Fruit fly (Drosophila melanogaster) whole organism, prepupa: ENCODE measurements around the gene CG33128.

Experiments
- Blimp-1 ChIP-seq: fragments of 200-800 bp; sonication (Bioruptor generic); optimal IDR thresholded peaks from 3 replicates; lab custom pipeline; 2017; ENCODE audit warnings: missing biosample characterization, missing genetic modification characterization, mild to moderate bottlenecking, moderate library complexity, missing genetic modification reagents
- CG10631 ChIP-seq: fragments of 200-800 bp; sonication (Bioruptor generic); optimal IDR thresholded peaks from 2 replicates; lab custom pipeline; 2016; ENCODE audit warnings: missing biosample characterization, missing genetic modification characterization
- CG11902 ChIP-seq: fragments of 200-800 bp; sonication (Bioruptor generic); optimal IDR thresholded peaks from 3 replicates; lab custom pipeline; 2016; ENCODE audit warnings: missing biosample characterization, missing genetic modification characterization
- CG15336 ChIP-seq: fragments of 200-800 bp; sonication (Bioruptor generic); IDR thresholded peaks from 2 replicates; pipeline ENCODE4 v1.3.6; 2022; ENCODE audit warnings: missing biosample characterization, missing genetic modification characterization
- CG1621 ChIP-seq: fragments of 200-800 bp; sonication (Bioruptor generic); optimal IDR thresholded peaks from 3 replicates; lab custom pipeline; 2018; ENCODE audit warnings: missing biosample characterization, mild to moderate bottlenecking, missing genetic modification characterization
- CG16779 ChIP-seq: fragments of 200-800 bp; sonication (Bioruptor generic); optimal IDR thresholded peaks from 3 replicates; lab custom pipeline; 2017; ENCODE audit warnings: missing biosample characterization, mild to moderate bottlenecking, missing genetic modification characterization
- CG31627 ChIP-seq: fragments of 200-800 bp; sonication (Bioruptor generic); optimal IDR thresholded peaks from 3 replicates; lab custom pipeline; 2016; ENCODE audit warnings: missing biosample characterization, missing genetic modification characterization
- CG32006 ChIP-seq: fragments of 200-800 bp; sonication (Bioruptor generic); optimal IDR thresholded peaks from 3 replicates; lab custom pipeline; 2017; ENCODE audit warnings: missing biosample characterization, mild to moderate bottlenecking, missing genetic modification characterization
- CG34406 ChIP-seq: fragments of 200-800 bp; sonication (Bioruptor generic); optimal IDR thresholded peaks from 3 replicates; lab custom pipeline; 2016; ENCODE audit warnings: missing biosample characterization, missing genetic modification characterization
- CG3919 ChIP-seq: fragments of 200-800 bp; sonication (Bioruptor generic); optimal IDR thresholded peaks from 3 replicates; lab custom pipeline; 2016; ENCODE audit warnings: missing biosample characterization, missing genetic modification characterization
- CG4318 ChIP-seq: fragments of 200-800 bp; sonication (Bioruptor generic); optimal IDR thresholded peaks from 3 replicates; lab custom pipeline; 2017; ENCODE audit warnings: missing biosample characterization, mild to moderate bottlenecking, missing genetic modification characterization
- CG6163 ChIP-seq: fragments of 200-800 bp; sonication (Bioruptor generic); IDR thresholded peaks from 3 replicates; pipeline ENCODE4 v1.3.6; 2022; ENCODE audit warnings: missing biosample characterization, missing genetic modification characterization
- CG6276 ChIP-seq: fragments of 200-800 bp; sonication (Bioruptor generic); optimal IDR thresholded peaks from 2 replicates; lab custom pipeline; 2017; ENCODE audit warnings: missing biosample characterization, mild to moderate bottlenecking, missing genetic modification characterization
- CG6792 ChIP-seq: fragments of 200-800 bp; sonication (Bioruptor generic); optimal IDR thresholded peaks from 3 replicates; lab custom pipeline; 2016; ENCODE audit warnings: missing biosample characterization, missing genetic modification characterization
- CG6808 ChIP-seq: fragments of 200-800 bp; sonication (Bioruptor generic); optimal IDR thresholded peaks from 3 replicates; lab custom pipeline; 2017; ENCODE audit warnings: missing biosample characterization, missing genetic modification characterization, mild to moderate bottlenecking, moderate library complexity, missing genetic modification reagents
- CG6854 ChIP-seq: fragments of 200-800 bp; sonication (Bioruptor generic); optimal IDR thresholded peaks from 2 replicates; lab custom pipeline; 2017; ENCODE audit warnings: missing biosample characterization, mild to moderate bottlenecking, missing genetic modification characterization
- CG7368 ChIP-seq: fragments of 200-800 bp; sonication (Bioruptor generic); optimal IDR thresholded peaks from 3 replicates; lab custom pipeline; 2016; ENCODE audit warnings: missing biosample characterization, missing genetic modification characterization
- CG8119 ChIP-seq: fragments of 200-800 bp; sonication (Bioruptor generic); IDR thresholded peaks from 3 replicates; pipeline ENCODE4 v1.3.6; 2022; ENCODE audit warnings: missing biosample characterization, missing genetic modification characterization
- CG8319 ChIP-seq: fragments of 200-800 bp; sonication (Bioruptor generic); optimal IDR thresholded peaks from 3 replicates; lab custom pipeline; 2016; ENCODE audit warnings: missing biosample characterization, missing genetic modification characterization
- CG8632 ChIP-seq: fragments of 200-800 bp; sonication (Bioruptor generic); optimal IDR thresholded peaks from 3 replicates; lab custom pipeline; 2016; ENCODE audit warnings: missing biosample characterization, missing genetic modification characterization
- Eip75B ChIP-seq: fragments of 200-800 bp; sonication (Bioruptor generic); optimal IDR thresholded peaks from 3 replicates; lab custom pipeline; 2016; ENCODE audit warnings: missing biosample characterization, missing genetic modification characterization
- Eip78C ChIP-seq: fragments of 200-800 bp; sonication (Bioruptor generic); peaks from one replicate; lab custom pipeline; 2016; ENCODE audit warnings: missing biosample characterization, missing genetic modification characterization
- Eip93F ChIP-seq: fragments of 200-800 bp; sonication (Bioruptor generic); optimal IDR thresholded peaks from 2 replicates; lab custom pipeline; 2016; ENCODE audit warnings: missing biosample characterization, mild to moderate bottlenecking, missing genetic modification characterization
- Ets21C ChIP-seq: fragments of 200-800 bp; sonication (Bioruptor generic); optimal IDR thresholded peaks from 3 replicates; lab custom pipeline; 2016; ENCODE audit warnings: missing biosample characterization, missing genetic modification characterization
- Ets96B ChIP-seq: fragments of 200-800 bp; optimal IDR thresholded peaks from 2 replicates; lab custom pipeline; 2019; ENCODE audit warnings: missing biosample characterization, mild to moderate bottlenecking, missing genetic modification characterization, moderate library complexity
- Hr38 ChIP-seq: sonication (Bioruptor generic); optimal IDR thresholded peaks from 2 replicates; lab custom pipeline; 2016; ENCODE audit warnings: missing biosample characterization, missing genetic modification characterization
- Hr39 ChIP-seq: fragments of 200-800 bp; sonication (Bioruptor generic); optimal IDR thresholded peaks from 2 replicates; lab custom pipeline; 2016; ENCODE audit warnings: missing biosample characterization, missing genetic modification characterization
- Lpt ChIP-seq: fragments of 200-800 bp; sonication (Bioruptor generic); optimal IDR thresholded peaks from 3 replicates; lab custom pipeline; 2016; ENCODE audit warnings: missing biosample characterization, missing genetic modification characterization
- Met ChIP-seq: fragments of 200-800 bp; sonication (Bioruptor generic); optimal IDR thresholded peaks from 3 replicates; lab custom pipeline; 2016; ENCODE audit warnings: missing biosample characterization, missing genetic modification characterization
- OdsH ChIP-seq: fragments of 200-800 bp; sonication (Bioruptor generic); optimal IDR thresholded peaks from 3 replicates; lab custom pipeline; 2016; ENCODE audit warnings: missing biosample characterization, missing genetic modification characterization
- Smox ChIP-seq: fragments of 200-800 bp; sonication (Bioruptor generic); optimal IDR thresholded peaks from 3 replicates; lab custom pipeline; 2016; ENCODE audit warnings: missing biosample characterization, missing genetic modification characterization
- Sox102F ChIP-seq: fragments of 200-800 bp; sonication (Bioruptor generic); optimal IDR thresholded peaks from 2 replicates; lab custom pipeline; 2016; ENCODE audit warnings: missing biosample characterization, mild to moderate bottlenecking, missing genetic modification characterization
- Sox14 ChIP-seq: fragments of 200-800 bp; sonication (Bioruptor generic); optimal IDR thresholded peaks from 3 replicates; lab custom pipeline; 2016; ENCODE audit warnings: missing biosample characterization, missing genetic modification characterization
- Sox15 ChIP-seq: fragments of 200-800 bp; sonication (Bioruptor generic); optimal IDR thresholded peaks from 3 replicates; lab custom pipeline; 2016; ENCODE audit warnings: missing biosample characterization, missing genetic modification characterization
- achi ChIP-seq: fragments of 200-800 bp; sonication (Bioruptor generic); optimal IDR thresholded peaks from 3 replicates; lab custom pipeline; 2016; ENCODE audit warnings: missing biosample characterization, missing genetic modification characterization
- acj6 ChIP-seq: fragments of 200-800 bp; sonication (Bioruptor generic); optimal IDR thresholded peaks from 3 replicates; lab custom pipeline; 2016; ENCODE audit warnings: missing biosample characterization, missing genetic modification characterization
- cyc ChIP-seq: fragments of 200-800 bp; sonication (Bioruptor generic); optimal IDR thresholded peaks from 3 replicates; lab custom pipeline; 2016; ENCODE audit warnings: missing biosample characterization, missing genetic modification characterization
- dac ChIP-seq: fragments of 200-800 bp; sonication (Bioruptor generic); optimal IDR thresholded peaks from 2 replicates; lab custom pipeline; 2017; ENCODE audit warnings: missing biosample characterization, mild to moderate bottlenecking, missing genetic modification characterization
- eg ChIP-seq: fragments of 200-800 bp; sonication (Bioruptor generic); IDR thresholded peaks from 3 replicates; pipeline ENCODE4 v1.3.6; 2022; ENCODE audit warnings: missing biosample characterization, missing genetic modification characterization
- fd59A ChIP-seq: fragments of 200-800 bp; sonication (Bioruptor generic); optimal IDR thresholded peaks from 2 replicates; lab custom pipeline; 2017; ENCODE audit warnings: missing biosample characterization, mild to moderate bottlenecking, missing genetic modification characterization, missing genetic modification reagents
- fd85E ChIP-seq: fragments of 200-800 bp; sonication (Bioruptor generic); optimal IDR thresholded peaks from 3 replicates; lab custom pipeline; 2016; ENCODE audit warnings: missing biosample characterization, missing genetic modification characterization
- fkh ChIP-seq: fragments of 200-800 bp; sonication (Bioruptor generic); optimal IDR thresholded peaks from 3 replicates; lab custom pipeline; 2017; ENCODE audit warnings: missing biosample characterization, mild to moderate bottlenecking, missing genetic modification characterization, moderate library complexity
- lz ChIP-seq: fragments of 200-800 bp; sonication (Bioruptor generic); optimal IDR thresholded peaks from 3 replicates; lab custom pipeline; 2016; ENCODE audit warnings: missing biosample characterization, missing genetic modification characterization
- net ChIP-seq: fragments of 200-800 bp; sonication (Bioruptor generic); optimal IDR thresholded peaks from 3 replicates; lab custom pipeline; 2016; ENCODE audit warnings: missing biosample characterization, missing genetic modification characterization
- pdm3 ChIP-seq: fragments of 200-800 bp; sonication (Bioruptor generic); optimal IDR thresholded peaks from 3 replicates; lab custom pipeline; 2016; ENCODE audit warnings: missing biosample characterization, missing genetic modification characterization
- salr ChIP-seq, 2 experiments: fragments of 200-800 bp; sonication (Bioruptor generic); optimal IDR thresholded peaks; 3 replicates each; lab custom pipeline; 2016 to 2018; ENCODE audit warnings: missing biosample characterization in 2 of 2, missing genetic modification characterization in 2 of 2, mild to moderate bottlenecking in 1 of 2
- ss ChIP-seq, 2 experiments: fragments of 200-800 bp; sonication (Bioruptor generic); optimal IDR thresholded peaks; 2 replicates in 1 of 2; 3 replicates in 1 of 2; lab custom pipeline; 2017 to 2018; ENCODE audit warnings: mild to moderate bottlenecking in 2 of 2, missing biosample characterization in 2 of 2, missing genetic modification characterization in 2 of 2, moderate library complexity in 1 of 2
- svp ChIP-seq: fragments of 200-800 bp; sonication (Bioruptor generic); peaks from one replicate; lab custom pipeline; 2016; ENCODE audit warnings: missing biosample characterization, missing genetic modification characterization
- topi ChIP-seq: fragments of 200-800 bp; sonication (Bioruptor generic); optimal IDR thresholded peaks from 3 replicates; lab custom pipeline; 2016; ENCODE audit warnings: missing biosample characterization, missing genetic modification characterization
- vri ChIP-seq: fragments of 200-800 bp; sonication (Bioruptor generic); optimal IDR thresholded peaks from 3 replicates; lab custom pipeline; 2016; ENCODE audit warnings: missing biosample characterization, mild to moderate bottlenecking, missing genetic modification characterization

The CG33128 gene

DNA sequence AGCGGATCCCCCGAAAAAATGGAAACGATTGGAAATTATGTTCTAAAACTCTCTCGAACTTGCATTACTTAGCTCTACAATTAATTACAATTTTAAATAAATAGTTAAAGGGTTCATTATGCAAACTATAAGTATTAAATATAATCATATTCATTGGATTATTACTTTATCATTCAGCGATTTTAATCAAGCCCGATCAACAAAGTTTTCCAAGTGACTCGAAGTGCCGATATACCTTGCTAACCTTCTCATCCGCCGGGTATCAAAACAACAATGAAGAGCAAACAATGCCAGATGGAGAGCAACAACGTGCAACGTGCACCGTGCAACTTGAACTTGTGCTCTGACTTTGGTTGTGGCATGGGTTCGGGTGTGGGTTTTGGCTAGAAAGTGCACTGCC, 37.6 kb upstream of the CG33128 start (continued):
- no peak for TF ChIP-seq fd85E (GFP tag; lab: Kevin White, UChicago)
- TF ChIP-seq net (GFP tag; lab: Kevin White, UChicago): peak; percentile 2
- peak; percentile 13 for TF ChIP-seq dac (GFP tag; lab: Kevin White, UChicago)
- TF ChIP-seq CG11902 (GFP tag; lab: Kevin White, UChicago): peak; percentile 5
- peak; percentile 37 for TF ChIP-seq lz (GFP tag; lab: Kevin White, UChicago)
- TF ChIP-seq CG8319 (GFP tag; lab: Kevin White, UChicago): peak; percentile 3
- peak; percentile 26 for TF ChIP-seq CG32006 (GFP tag; lab: Kevin White, UChicago)
- peak; percentile 49; the same call in 2 of the 3 replicates for TF ChIP-seq CG8119 (GFP tag; lab: Robert Waterston, UW)

- TF ChIP-seq Hr39 (GFP tag; lab: Kevin White, UChicago) (no peak), Eip75B (GFP tag; lab: Kevin White, UChicago) (peak; percentile 50), pdm3 (GFP tag; lab: Kevin White, UChicago) (peak; percentile 42), acj6 (GFP tag; lab: Kevin White, UChicago) (peak; percentile 17), Sox102F (GFP tag; lab: Kevin White, UChicago) (no peak), CG8119 (GFP tag; lab: Robert Waterston, UW) (peak; percentile 78), Sox15 (GFP tag; lab: Kevin White, UChicago) (no peak), Ets21C (GFP tag; lab: Kevin White, UChicago) (no peak), Hr38 (GFP tag; lab: Kevin White, UChicago) (no peak), CG7368 (GFP tag; lab: Kevin White, UChicago) (no peak), CG15336 (GFP tag; lab: Robert Waterston, UW) (peak; percentile 78), achi (GFP tag; lab: Kevin White, UChicago) (peak; percentile 58), Sox14 (GFP tag; lab: Kevin White, UChicago) (peak; percentile 3), cyc (peak; percentile 13), CG10631 (GFP tag; lab: Kevin White, UChicago) (peak; percentile 53), CG4318 (peak; percentile 41), Ets96B (peak; percentile 69), CG8632 (GFP tag; lab: Kevin White, UChicago) (peak; percentile 21), Lpt (GFP tag; lab: Kevin White, UChicago) (peak; percentile 32), Blimp-1 (no peak), CG6854 (GFP tag; lab: Kevin White, UChicago) (no peak), CG31627 (GFP tag; lab: Kevin White, UChicago) (no peak), Smox (no peak), fkh (GFP tag; lab: Kevin White, UChicago) (no peak), OdsH (GFP tag; lab: Kevin White, UChicago) (peak; percentile 29), CG16779 (tag; lab: Kevin White, UChicago) (no peak), Eip78C (GFP tag; lab: Kevin White, UChicago) (peak; percentile 88), CG1621 (tag; lab: Kevin White, UChicago) (peak; percentile 40), CG6276 (GFP tag; lab: Kevin White, UChicago) (no peak), svp (no peak), Eip93F (no peak), Met (peak; percentile 13), CG6808 (GFP tag; lab: Kevin White, UChicago) (peak; percentile 39), fd85E (GFP tag; lab: Kevin White, UChicago) (no peak), dac (GFP tag; lab: Kevin White, UChicago) (peak; percentile 14), eg (GFP tag; lab: Robert Waterston, UW) (peak; percentile 49; the same call in 2 of the 3 replicates), ss (GFP tag; optimal IDR thresholded peaks at IDR 0.05; lab: Kevin White, UChicago) (peak; percentile 29 to 56), CG34406 (GFP tag; lab: Kevin White, UChicago) (peak; percentile 12), salr (GFP tag; optimal IDR thresholded peaks at IDR 0.05; lab: Kevin White, UChicago) (peak in 1 of 2 experiments; percentile 34), CG11902 (GFP tag; lab: Kevin White, UChicago) (no peak), CG3919 (GFP tag; lab: Kevin White, UChicago) (peak; percentile 43), vri (GFP tag; lab: Kevin White, UChicago) (no peak), CG6163 (GFP tag; lab: Robert Waterston, UW) (peak; percentile 83), CG6792 (peak; percentile 23), lz (GFP tag; lab: Kevin White, UChicago) (no peak), fd59A (peak; percentile 57), CG32006 (GFP tag; lab: Kevin White, UChicago) (peak; percentile 63), topi (GFP tag; lab: Kevin White, UChicago) (no peak)
These were observed 37.0 kb upstream of the CG33128 start for dm6 chr2L:1456822-1457221.
